Worm (Caenorhabditis elegans) whole organism, late embryonic: ENCODE measurements around the gene chil-15.

Experiments
- C38D4.7 ChIP-seq: fragments of 200-800 bp; sonication (Bioruptor generic); optimal IDR thresholded peaks from 2 replicates; lab custom pipeline; 2018; ENCODE audit warnings: mild to moderate bottlenecking, missing genetic modification characterization, moderate library complexity, missing compliant biosample characterization
- F13H6.1 ChIP-seq: sonication (generic microtip); optimal IDR thresholded peaks from 2 replicates; lab custom pipeline; 2016; ENCODE audit warnings: missing genetic modification characterization, missing compliant biosample characterization
- Y22D7AL.16 ChIP-seq: sonication (generic microtip); optimal IDR thresholded peaks from 2 replicates; lab custom pipeline; 2016; ENCODE audit warnings: missing genetic modification characterization, missing compliant biosample characterization
- ahr-1 ChIP-seq: sonication (generic microtip); optimal IDR thresholded peaks from 2 replicates; lab custom pipeline; 2016; ENCODE audit warnings: missing genetic modification characterization, missing compliant biosample characterization
- ceh-19 ChIP-seq: fragments of 200-800 bp; sonication (Bioruptor generic); optimal IDR thresholded peaks from 2 replicates; lab custom pipeline; 2018; ENCODE audit warnings: mild to moderate bottlenecking, missing genetic modification characterization, missing compliant biosample characterization
- ceh-2 ChIP-seq: sonication (generic microtip); optimal IDR thresholded peaks from 2 replicates; lab custom pipeline; 2016; ENCODE audit warnings: missing genotype, missing genetic modification characterization, missing compliant biosample characterization
- ceh-24 ChIP-seq: sonication (generic microtip); optimal IDR thresholded peaks from 2 replicates; lab custom pipeline; 2016; ENCODE audit warnings: mild to moderate bottlenecking, missing genetic modification characterization, missing compliant biosample characterization
- ceh-30 ChIP-seq: fragments of 150-350 bp; optimal IDR thresholded peaks from 2 replicates; lab custom pipeline; 2014; ENCODE audit warnings: missing biosample characterization, missing genetic modification characterization
- ceh-34 ChIP-seq: sonication (generic microtip); optimal IDR thresholded peaks from 2 replicates; lab custom pipeline; 2016; ENCODE audit warnings: mild to moderate bottlenecking, missing genetic modification characterization, missing compliant biosample characterization
- ceh-6 ChIP-seq: fragments of 200-800 bp; sonication (Bioruptor generic); optimal IDR thresholded peaks from 2 replicates; lab custom pipeline; 2018; ENCODE audit warnings: mild to moderate bottlenecking, missing genetic modification characterization, missing compliant biosample characterization
- elt-2 ChIP-seq: sonication (generic microtip); optimal IDR thresholded peaks from 2 replicates; lab custom pipeline; 2016; ENCODE audit warnings: missing genetic modification reagents, missing genetic modification characterization, missing compliant biosample characterization
- eyg-1 ChIP-seq: sonication (generic microtip); optimal IDR thresholded peaks from 2 replicates; lab custom pipeline; 2016; ENCODE audit warnings: missing genotype, missing genetic modification characterization, missing compliant biosample characterization
- hlh-13 ChIP-seq: fragments of 200-800 bp; sonication (Bioruptor generic); optimal IDR thresholded peaks from 2 replicates; lab custom pipeline; 2018; ENCODE audit warnings: mild to moderate bottlenecking, missing genetic modification characterization, missing compliant biosample characterization
- nhr-11 ChIP-seq: fragments of 150-350 bp; optimal IDR thresholded peaks from 2 replicates; lab custom pipeline; 2014; ENCODE audit warnings: missing biosample characterization, missing genetic modification characterization
- pat-9 ChIP-seq: fragments of 200-800 bp; sonication (Bioruptor generic); optimal IDR thresholded peaks from 2 replicates; lab custom pipeline; 2018; ENCODE audit warnings: mild to moderate bottlenecking, missing genetic modification characterization, moderate library complexity, missing compliant biosample characterization
- pha-2 ChIP-seq: sonication (generic microtip); optimal IDR thresholded peaks from 2 replicates; lab custom pipeline; 2017; ENCODE audit warnings: mild to moderate bottlenecking, missing genetic modification characterization, missing compliant biosample characterization
- pqm-1 ChIP-seq: sonication (generic microtip); optimal IDR thresholded peaks from 2 replicates; lab custom pipeline; 2016; ENCODE audit warnings: missing genetic modification characterization, missing compliant biosample characterization
- pros-1 ChIP-seq: fragments of 150-350 bp; optimal IDR thresholded peaks from 2 replicates; lab custom pipeline; 2014; ENCODE audit warnings: missing biosample characterization, missing genetic modification reagents, missing genetic modification characterization
- sox-2 ChIP-seq: fragments of 200-800 bp; sonication (Bioruptor generic); IDR thresholded peaks from 2 replicates; pipeline ENCODE4 v1.3.6; 2022; ENCODE audit warnings: missing genetic modification reagents, missing genetic modification characterization, missing compliant biosample characterization
- sox-4 ChIP-seq: sonication (generic microtip); optimal IDR thresholded peaks from 2 replicates; lab custom pipeline; 2017; ENCODE audit warnings: mild to moderate bottlenecking, missing genetic modification characterization, inconsistent platforms, missing compliant biosample characterization
- tbx-2 ChIP-seq: sonication (generic microtip); optimal IDR thresholded peaks from 2 replicates; lab custom pipeline; 2016; ENCODE audit warnings: missing genetic modification characterization, missing compliant biosample characterization
- tbx-7 ChIP-seq: sonication (generic microtip); optimal IDR thresholded peaks from 2 replicates; lab custom pipeline; 2016; ENCODE audit warnings: missing genotype, missing genetic modification characterization, missing compliant biosample characterization
- ttx-3 ChIP-seq: sonication (generic microtip); optimal IDR thresholded peaks from 2 replicates; lab custom pipeline; 2016; ENCODE audit warnings: missing genetic modification reagents, missing genetic modification characterization, missing compliant biosample characterization
- unc-3 ChIP-seq, 2 experiments: fragments of 200-800 bp in 1 of 2; sonication (Bioruptor generic) in 1 of 2; sonication (generic microtip) in 1 of 2; conservative IDR thresholded peaks in 1 of 2; optimal IDR thresholded peaks in 1 of 2; 2 replicates each; pipeline versions ENCODE4 v1.3.6 to Lab custom; 2016 to 2022; ENCODE audit warnings: missing compliant biosample characterization in 2 of 2, missing genetic modification characterization in 2 of 2, missing genetic modification reagents in 1 of 2
- unc-86 ChIP-seq: sonication (generic microtip); optimal IDR thresholded peaks from 2 replicates; lab custom pipeline; 2016; ENCODE audit warnings: missing genetic modification characterization, missing compliant biosample characterization

chil-15 gene

DNA sequence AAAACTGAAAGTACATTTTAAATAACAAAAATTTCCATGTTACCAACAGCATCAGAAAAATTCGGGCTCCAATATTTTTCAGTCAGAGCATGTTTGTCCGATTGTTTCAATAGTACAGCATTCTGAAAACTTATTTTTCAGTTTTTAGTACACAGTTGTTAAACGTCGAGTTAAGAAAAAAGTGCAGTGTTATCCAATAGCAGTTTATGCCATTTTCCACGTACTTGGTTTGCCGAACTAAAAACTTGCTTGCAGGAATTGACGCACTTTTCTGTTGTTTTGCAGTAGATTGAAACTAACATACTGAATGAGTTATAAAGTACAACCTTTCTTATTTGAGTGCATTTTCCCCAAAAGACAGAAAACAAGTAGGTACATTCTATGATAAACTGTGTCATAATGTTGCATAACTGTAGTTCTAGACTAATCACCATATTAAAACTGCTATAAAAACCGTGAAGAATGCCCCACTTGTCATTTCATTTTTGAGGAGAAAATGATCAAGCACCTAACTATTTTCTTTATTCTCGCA is 45.0 kb downstream of the chil-15 start, which contains the start of the genes Y51B9A.14 and Y51B9A.8:
TSS of gene Y51B9A.14 (minus strand) at position 101 of the 532 bp plus-strand sequence.
TSS of gene Y51B9A.8 (plus strand) at position 482 of the 532 bp plus-strand sequence.
- TF ChIP-seq ceh-19 (GFP tag; lab: Kevin White, UChicago) (no peak), hlh-13 (GFP tag; lab: Kevin White, UChicago) (no peak), unc-3 (GFP tag; conservative IDR thresholded peaks at IDR 0.05; lab: Robert Waterston, UW) (no peak), unc-3 (tag; optimal IDR thresholded peaks at IDR 0.05; lab: Kevin White, UChicago) (no peak), pros-1 (no peak), unc-86 (tag; lab: Kevin White, UChicago) (no peak)

DNA sequence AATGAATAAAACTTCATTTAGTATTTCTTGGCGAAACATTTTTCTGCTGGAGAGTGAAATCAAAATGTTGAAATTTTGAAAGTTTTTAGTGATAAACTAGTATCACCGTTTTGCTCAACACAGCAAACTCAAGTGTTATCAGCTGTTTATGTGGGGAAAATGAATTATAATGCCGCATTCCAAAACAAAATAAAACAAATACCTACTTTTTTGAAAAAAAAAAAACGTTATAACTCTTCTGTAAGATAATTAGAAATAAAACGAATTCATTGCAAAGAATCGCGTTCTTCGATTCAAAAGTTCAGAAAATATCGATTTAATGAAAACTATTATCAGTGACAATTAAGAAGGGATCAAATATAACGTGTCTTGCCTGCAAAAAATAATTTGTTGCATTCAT is 45.9 kb downstream of the chil-15 start, which contains the start of gene Y51B9A.9:
TSS of gene Y51B9A.9 (minus strand) at position 101 of the 400 bp plus-strand sequence.
- TF ChIP-seq ceh-6 (GFP tag; lab: Kevin White, UChicago) (no peak), ceh-2 (tag; lab: Kevin White, UChicago) (no peak), ttx-3 (tag; lab: Kevin White, UChicago) (no peak), nhr-11 (tag; lab: Kevin White, UChicago) (no peak), pqm-1 (tag; lab: Kevin White, UChicago) (no peak), ahr-1 (tag; lab: Kevin White, UChicago) (no peak), sox-4 (tag; lab: Kevin White, UChicago) (no peak), unc-86 (tag; lab: Kevin White, UChicago) (no peak), ceh-34 (tag; lab: Kevin White, UChicago) (no peak), Y22D7AL.16 (tag; lab: Kevin White, UChicago) (no peak), ceh-30 (no peak), C38D4.7 (GFP tag; lab: Kevin White, UChicago) (no peak), F13H6.1 (tag; lab: Kevin White, UChicago) (no peak), pha-2 (tag; lab: Kevin White, UChicago) (no peak), ceh-24 (no peak), tbx-7 (tag; lab: Kevin White, UChicago) (no peak), pat-9 (tag; lab: Kevin White, UChicago) (no peak), eyg-1 (tag; lab: Kevin White, UChicago) (no peak), tbx-2 (tag; lab: Kevin White, UChicago) (no peak)

DNA sequence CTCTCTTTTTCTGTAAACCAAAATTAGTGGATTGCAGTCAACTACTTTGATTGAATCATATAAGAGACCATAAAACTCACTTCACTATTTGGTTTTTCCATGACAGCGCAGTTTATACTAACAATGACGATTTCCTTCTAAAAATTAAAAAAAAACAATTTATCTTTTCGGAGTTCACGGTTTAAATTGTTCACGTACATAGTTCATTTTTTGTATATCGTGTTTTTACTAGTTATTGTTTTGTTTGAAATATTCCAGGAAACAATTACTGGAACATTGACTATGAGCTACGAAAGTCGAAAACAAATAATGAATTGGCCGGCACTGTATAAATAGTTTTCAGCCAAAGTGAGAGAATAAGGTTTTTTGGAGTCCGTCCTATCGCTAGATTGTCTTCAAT is 50.7 kb downstream of the chil-15 start, which contains the start of gene lido-17:
TSS of gene lido-17 (minus strand) at position 101 of the 400 bp plus-strand sequence.
- no peak for TF ChIP-seq elt-2
- no peak for TF ChIP-seq ttx-3 (tag; lab: Kevin White, UChicago)
- TF ChIP-seq sox-2 (GFP tag; lab: Robert Waterston, UW): no peak
- TF ChIP-seq tbx-2 (tag; lab: Kevin White, UChicago): no peak
